Worm (Caenorhabditis elegans): ENCODE results near the gene C47A4.1.

Gene C47A4.1

ce11 chrIV:13700847-13701246 lies 15.3 kb downstream of the C47A4.1 start:
- TF ChIP-seq tab-1 (GFP tag; IDR thresholded peaks at IDR 0.05) (no peak), med-1 (GFP tag; optimal IDR thresholded peaks at IDR 0.05; ENCODE audit: insufficient read depth) (no peak), cog-1 (tag; optimal IDR thresholded peaks at IDR 0.05) (no peak), T22C8.4 (GFP tag; IDR thresholded peaks at IDR 0.05) (no peak), flt-1 (GFP tag; IDR thresholded peaks at IDR 0.05) (no peak), ref-1 (GFP tag; conservative IDR thresholded peaks at IDR 0.05) (no peak)

- TF ChIP-seq ztf-23 (GFP tag; IDR thresholded peaks at IDR 0.05) (no peak), flt-1 (GFP tag; IDR thresholded peaks at IDR 0.05) (no peak), med-1 (GFP tag; optimal IDR thresholded peaks at IDR 0.05; ENCODE audit: insufficient read depth) (no peak), tab-1 (GFP tag; IDR thresholded peaks at IDR 0.05) (no peak), klf-2 (GFP tag; conservative IDR thresholded peaks at IDR 0.05) (0 out of 2 replicates have a peak, but pooled peaks have one; percentile 12)
Measured at ce11 chrIV:13699384-13699788, 16.8 kb downstream of the C47A4.1 start.

- no peak for TF ChIP-seq klf-2 (GFP tag; conservative IDR thresholded peaks at IDR 0.05)
- TF ChIP-seq tab-1 (GFP tag; IDR thresholded peaks at IDR 0.05), result no peak
- TF ChIP-seq T22C8.4 (GFP tag; IDR thresholded peaks at IDR 0.05), result no peak
- no peak for TF ChIP-seq ztf-29 (GFP tag; IDR thresholded peaks at IDR 0.05)
- TF ChIP-seq cog-1 (tag; optimal IDR thresholded peaks at IDR 0.05), result no peak
- TF ChIP-seq ref-1 (GFP tag; conservative IDR thresholded peaks at IDR 0.05), result no peak
- TF ChIP-seq ztf-23 (GFP tag; IDR thresholded peaks at IDR 0.05), result no peak
- TF ChIP-seq med-1 (GFP tag; optimal IDR thresholded peaks at IDR 0.05; ENCODE audit: insufficient read depth), result no peak
- TF ChIP-seq flt-1 (GFP tag; IDR thresholded peaks at IDR 0.05), result no peak
Measured at ce11 chrIV:13698603-13699002, 17.6 kb downstream of the C47A4.1 start, which contains the start of gene T23G4.127. Gene T23G4.127, minus strand, starts transcription at chrIV:13698703.

- TF ChIP-seq cog-1 (tag; optimal IDR thresholded peaks at IDR 0.05) (no peak), med-1 (GFP tag; optimal IDR thresholded peaks at IDR 0.05; ENCODE audit: insufficient read depth) (no peak), flt-1 (GFP tag; IDR thresholded peaks at IDR 0.05) (no peak), ztf-29 (GFP tag; IDR thresholded peaks at IDR 0.05) (no peak), ztf-23 (GFP tag; IDR thresholded peaks at IDR 0.05) (no peak), tab-1 (GFP tag; IDR thresholded peaks at IDR 0.05) (no peak), klf-2 (GFP tag; conservative IDR thresholded peaks at IDR 0.05) (no peak), ref-1 (GFP tag; conservative IDR thresholded peaks at IDR 0.05) (no peak), T22C8.4 (GFP tag; IDR thresholded peaks at IDR 0.05) (no peak)
Measured at ce11 chrIV:13696900-13697299, 19.3 kb downstream of the C47A4.1 start.

ce11 chrIV:13695720-13696364 lies 20.3 kb downstream of the C47A4.1 start:
- TF ChIP-seq klf-2 (GFP tag; conservative IDR thresholded peaks at IDR 0.05) (no peak), tab-1 (GFP tag; IDR thresholded peaks at IDR 0.05) (no peak), ztf-23 (GFP tag; IDR thresholded peaks at IDR 0.05) (no peak), med-1 (GFP tag; optimal IDR thresholded peaks at IDR 0.05; ENCODE audit: insufficient read depth) (no peak), ztf-29 (GFP tag; IDR thresholded peaks at IDR 0.05) (no peak), flt-1 (GFP tag; IDR thresholded peaks at IDR 0.05) (no peak)

ce11 chrIV:13695302-13695701 lies 20.9 kb downstream of the C47A4.1 start:
- TF ChIP-seq klf-2 (GFP tag; conservative IDR thresholded peaks at IDR 0.05) (no peak), ztf-23 (GFP tag; IDR thresholded peaks at IDR 0.05) (no peak), flt-1 (GFP tag; IDR thresholded peaks at IDR 0.05) (no peak), ref-1 (GFP tag; conservative IDR thresholded peaks at IDR 0.05) (no peak), T22C8.4 (GFP tag; IDR thresholded peaks at IDR 0.05) (no peak), ztf-29 (GFP tag; IDR thresholded peaks at IDR 0.05) (no peak), tab-1 (GFP tag; IDR thresholded peaks at IDR 0.05) (no peak), cog-1 (tag; optimal IDR thresholded peaks at IDR 0.05) (no peak), med-1 (GFP tag; optimal IDR thresholded peaks at IDR 0.05; ENCODE audit: insufficient read depth) (no peak)

- TF ChIP-seq ztf-23 (GFP tag; IDR thresholded peaks at IDR 0.05), result no peak
- no peak for TF ChIP-seq flt-1 (GFP tag; IDR thresholded peaks at IDR 0.05)
- no peak for TF ChIP-seq cog-1 (tag; optimal IDR thresholded peaks at IDR 0.05)
Measured at ce11 chrIV:13694600-13694999, 21.6 kb downstream of the C47A4.1 start.

ce11 chrIV:13693976-13694375 lies 22.2 kb downstream of the C47A4.1 start:
- no peak for TF ChIP-seq cog-1 (tag; optimal IDR thresholded peaks at IDR 0.05)
- no peak for TF ChIP-seq tab-1 (GFP tag; IDR thresholded peaks at IDR 0.05)
- TF ChIP-seq ztf-23 (GFP tag; IDR thresholded peaks at IDR 0.05), result no peak
- TF ChIP-seq T22C8.4 (GFP tag; IDR thresholded peaks at IDR 0.05), result no peak
- no peak for TF ChIP-seq flt-1 (GFP tag; IDR thresholded peaks at IDR 0.05)
- TF ChIP-seq med-1 (GFP tag; optimal IDR thresholded peaks at IDR 0.05; ENCODE audit: insufficient read depth), result no peak
- no peak for TF ChIP-seq ref-1 (GFP tag; conservative IDR thresholded peaks at IDR 0.05)
- no peak for TF ChIP-seq ztf-29 (GFP tag; IDR thresholded peaks at IDR 0.05)

- TF ChIP-seq ztf-23 (GFP tag; IDR thresholded peaks at IDR 0.05), result no peak
- TF ChIP-seq tab-1 (GFP tag; IDR thresholded peaks at IDR 0.05), result no peak
- no peak for TF ChIP-seq ref-1 (GFP tag; conservative IDR thresholded peaks at IDR 0.05)
- no peak for TF ChIP-seq ztf-29 (GFP tag; IDR thresholded peaks at IDR 0.05)
Measured at ce11 chrIV:13692522-13692921, 23.7 kb downstream of the C47A4.1 start.

- TF ChIP-seq T22C8.4 (GFP tag; IDR thresholded peaks at IDR 0.05) (no peak), klf-2 (GFP tag; conservative IDR thresholded peaks at IDR 0.05) (no peak), flt-1 (GFP tag; IDR thresholded peaks at IDR 0.05) (no peak), cog-1 (tag; optimal IDR thresholded peaks at IDR 0.05) (no peak), med-1 (GFP tag; optimal IDR thresholded peaks at IDR 0.05; ENCODE audit: insufficient read depth) (no peak), ztf-29 (GFP tag; IDR thresholded peaks at IDR 0.05) (no peak), tab-1 (GFP tag; IDR thresholded peaks at IDR 0.05) (no peak), ztf-23 (GFP tag; IDR thresholded peaks at IDR 0.05) (no peak), ref-1 (GFP tag; conservative IDR thresholded peaks at IDR 0.05) (no peak)
Measured at ce11 chrIV:13689302-13689880, 26.8 kb downstream of the C47A4.1 start, which contains the start of gene T23G4.2. Gene T23G4.2, minus strand, starts transcription at chrIV:13689556.
